Fruit fly (Drosophila melanogaster): ENCODE results near the gene Vha13.

Gene Vha13

dm6 chr3R:19609925-19610324 lies 34.3 kb downstream of the Vha13 start, which contains the start of gene CG17752:
Gene CG17752 (plus strand): TSS chr3R:19610225.
- no peak for TF ChIP-seq TFAM (GFP tag; optimal IDR thresholded peaks at IDR 0.05)
- no peak for TF ChIP-seq CG12071 (GFP tag; optimal IDR thresholded peaks at IDR 0.05)
- TF ChIP-seq tgo (GFP tag; IDR thresholded peaks at IDR 0.05) = no peak
- TF ChIP-seq CG31224 (GFP tag; IDR thresholded peaks at IDR 0.05) = no peak
- TF ChIP-seq HLHmδ (GFP tag; optimal IDR thresholded peaks at IDR 0.05) = no peak
- no peak for TF ChIP-seq Chrac-16 (GFP tag; optimal IDR thresholded peaks at IDR 0.05)
- TF ChIP-seq CG18262 (tag; optimal IDR thresholded peaks at IDR 0.05) = no peak
- TF ChIP-seq CG17912 (GFP tag; optimal IDR thresholded peaks at IDR 0.05) = no peak
- no peak for TF ChIP-seq gt (GFP tag; IDR thresholded peaks at IDR 0.05)
- no peak for TF ChIP-seq btn (GFP tag; optimal IDR thresholded peaks at IDR 0.05)
- TF ChIP-seq CG9817 (tag; optimal IDR thresholded peaks at IDR 0.05) = no peak
- TF ChIP-seq NK7.1 (GFP tag; optimal IDR thresholded peaks at IDR 0.05) = no peak
- TF ChIP-seq CG17385 (GFP tag; optimal IDR thresholded peaks at IDR 0.05) = no peak
- TF ChIP-seq kah (GFP tag; optimal IDR thresholded peaks at IDR 0.05) = no peak
- TF ChIP-seq grn (GFP tag; optimal IDR thresholded peaks at IDR 0.05) = no peak
- no peak for TF ChIP-seq CG7963 (GFP tag; IDR thresholded peaks at IDR 0.05; ENCODE audit: partially characterized antibody)

DNA sequence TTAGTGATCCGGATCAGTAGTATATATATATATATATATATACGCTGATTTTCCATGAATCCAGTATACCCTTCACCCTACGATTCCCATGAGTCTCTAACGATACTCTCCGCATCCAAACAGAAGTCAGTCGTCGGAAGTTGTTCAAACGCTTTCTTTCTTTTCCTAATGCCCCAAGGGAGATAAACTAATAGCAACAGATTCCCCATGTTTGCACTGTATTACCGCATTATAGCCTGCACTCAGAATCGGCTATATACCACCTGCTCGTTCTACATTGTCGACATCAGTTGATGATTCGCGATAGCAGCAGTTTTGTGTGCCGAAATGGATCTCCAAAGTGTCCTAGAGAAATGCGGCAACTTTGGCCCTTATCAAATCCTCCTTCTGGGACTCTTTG lies 37.2 kb downstream of the Vha13 start, which contains the start of gene CG17751:
Gene CG17751 (plus strand): TSS at position 301 of the 400 bp plus-strand sequence.
- TF ChIP-seq CG32772 (GFP tag; IDR thresholded peaks at IDR 0.05) (no peak), usp (GFP tag; optimal IDR thresholded peaks at IDR 0.05) (no peak), Nf-YA (GFP tag; IDR thresholded peaks at IDR 0.05) (0 out of 2 replicates have a peak, but pooled peaks have one; percentile 14), CG8765 (GFP tag; IDR thresholded peaks at IDR 0.05) (no peak), CG10274 (GFP tag; optimal IDR thresholded peaks at IDR 0.05) (no peak), Dfd (GFP tag; optimal IDR thresholded peaks at IDR 0.05) (no peak), nau (GFP tag; optimal IDR thresholded peaks at IDR 0.05) (no peak)

DNA sequence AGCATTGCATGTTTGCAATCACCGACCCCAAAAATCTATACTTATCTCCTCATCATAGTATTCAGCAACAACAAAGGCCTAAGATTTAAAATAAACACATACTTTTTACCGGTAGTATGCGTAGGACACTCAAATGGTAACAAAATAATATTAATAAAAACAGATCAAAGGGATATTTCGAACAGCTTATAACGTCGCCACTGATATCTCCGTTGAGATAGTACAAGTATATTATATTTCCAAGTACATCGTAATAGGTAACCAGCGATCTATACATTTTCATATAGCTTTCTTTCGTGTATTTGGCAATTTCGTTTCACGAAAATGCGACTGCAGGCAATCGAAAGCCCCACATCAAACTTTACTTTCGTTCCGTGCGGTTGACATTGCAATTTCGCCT lies 41.2 kb downstream of the Vha13 start, which contains the start of gene CG7342:
Gene CG7342 (plus strand): TSS at position 380 of the 400 bp plus-strand sequence.
- TF ChIP-seq Dip3 (GFP tag; optimal IDR thresholded peaks at IDR 0.05) = no peak
- TF ChIP-seq CG12104 (GFP tag; optimal IDR thresholded peaks at IDR 0.05) = no peak
- peak; percentile 53 for TF ChIP-seq lbe (GFP tag; optimal IDR thresholded peaks at IDR 0.05)
- no peak for TF ChIP-seq CG33557 (GFP tag; optimal IDR thresholded peaks at IDR 0.05)

DNA sequence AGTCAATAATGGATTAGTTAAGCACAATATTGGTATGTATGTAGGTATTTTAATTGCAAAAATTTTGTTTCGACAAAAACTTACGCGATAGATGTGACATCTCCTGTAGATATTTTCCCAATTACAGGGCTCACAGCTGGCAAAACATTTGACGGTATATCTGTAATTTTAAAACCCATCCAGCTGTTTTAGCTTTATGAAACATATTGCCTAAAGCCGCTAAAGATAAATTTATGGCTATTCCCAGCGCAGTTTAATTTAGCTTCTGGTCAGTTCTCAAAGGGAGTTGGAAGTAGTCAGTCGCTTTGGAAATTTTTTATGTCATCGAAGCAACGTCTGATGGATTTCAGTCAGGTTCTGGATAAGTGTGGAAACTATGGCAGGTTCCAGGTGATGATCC lies 43.9 kb downstream of the Vha13 start, which contains the start of gene CG7333:
Gene CG7333 (plus strand): TSS at position 301 of the 400 bp plus-strand sequence.
- TF ChIP-seq z (GFP tag; IDR thresholded peaks at IDR 0.05) (no peak), al (GFP tag; IDR thresholded peaks at IDR 0.05) (no peak), vfl (GFP tag; optimal IDR thresholded peaks at IDR 0.05) (no peak), CG9817 (tag; optimal IDR thresholded peaks at IDR 0.05) (no peak), row (GFP tag; IDR thresholded peaks at IDR 0.05) (no peak), wdn (GFP tag; IDR thresholded peaks at IDR 0.05) (no peak), chinmo (GFP tag; IDR thresholded peaks at IDR 0.05; ENCODE audit: partially characterized antibody) (no peak), Hand (GFP tag; optimal IDR thresholded peaks at IDR 0.05) (no peak), h (optimal IDR thresholded peaks at IDR 0.05) (no peak), CG10462 (GFP tag; optimal IDR thresholded peaks at IDR 0.05) (no peak)

DNA sequence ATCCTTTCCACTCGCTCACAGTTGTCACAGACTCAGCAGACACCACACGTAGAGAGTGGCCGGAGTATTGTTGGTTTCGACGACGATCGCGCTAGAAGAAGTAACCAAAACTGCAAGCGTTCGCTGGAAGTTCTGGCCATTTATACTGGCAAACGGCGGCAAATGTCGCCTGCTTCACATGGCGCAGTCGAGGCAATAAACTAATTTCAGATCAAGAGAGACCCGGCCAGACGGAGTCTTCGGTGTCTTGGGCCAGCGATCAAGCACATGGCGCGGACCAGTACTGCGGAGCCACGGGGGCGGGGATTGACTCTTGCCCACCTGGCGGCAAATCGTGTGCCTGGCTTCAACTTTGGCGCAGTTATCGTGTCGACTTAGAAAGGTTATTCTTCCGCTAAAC lies 45.3 kb downstream of the Vha13 start, which contains the start of gene Cpr92A:
Gene Cpr92A (minus strand): TSS at position 101 of the 400 bp plus-strand sequence.
- no peak for TF ChIP-seq Max (GFP tag; optimal IDR thresholded peaks at IDR 0.05)
- TF ChIP-seq ac (GFP tag; optimal IDR thresholded peaks at IDR 0.05) = no peak
- no peak for TF ChIP-seq Six4 (GFP tag; optimal IDR thresholded peaks at IDR 0.05)
- TF ChIP-seq zen2 (GFP tag; IDR thresholded peaks at IDR 0.05; ENCODE audit: partially characterized antibody) = no peak
- no peak for TF ChIP-seq Bdp1 (GFP tag; optimal IDR thresholded peaks at IDR 0.05)
- no peak for TF ChIP-seq CG32532 (GFP tag; IDR thresholded peaks at IDR 0.05)
- TF ChIP-seq wor (GFP tag; IDR thresholded peaks at IDR 0.05) = no peak
- TF ChIP-seq BEAF-32 (GFP tag; optimal IDR thresholded peaks at IDR 0.05) = no peak
- TF ChIP-seq CG1792 (GFP tag; optimal IDR thresholded peaks at IDR 0.05) = no peak
- no peak for TF ChIP-seq vfl (GFP tag; optimal IDR thresholded peaks at IDR 0.05)
- no peak for TF ChIP-seq CG7357 (GFP tag; IDR thresholded peaks at IDR 0.05)
- no peak for TF ChIP-seq CG10209 (GFP tag; optimal IDR thresholded peaks at IDR 0.05)
- TF ChIP-seq YL-1 (GFP tag; optimal IDR thresholded peaks at IDR 0.05) = no peak
